Fruit fly (Drosophila melanogaster): ENCODE results near the gene CG34112.
A peak's percentile ranks its signal among the peaks of the same experiment; 100 is the strongest.

The CG34112 gene

DNA sequence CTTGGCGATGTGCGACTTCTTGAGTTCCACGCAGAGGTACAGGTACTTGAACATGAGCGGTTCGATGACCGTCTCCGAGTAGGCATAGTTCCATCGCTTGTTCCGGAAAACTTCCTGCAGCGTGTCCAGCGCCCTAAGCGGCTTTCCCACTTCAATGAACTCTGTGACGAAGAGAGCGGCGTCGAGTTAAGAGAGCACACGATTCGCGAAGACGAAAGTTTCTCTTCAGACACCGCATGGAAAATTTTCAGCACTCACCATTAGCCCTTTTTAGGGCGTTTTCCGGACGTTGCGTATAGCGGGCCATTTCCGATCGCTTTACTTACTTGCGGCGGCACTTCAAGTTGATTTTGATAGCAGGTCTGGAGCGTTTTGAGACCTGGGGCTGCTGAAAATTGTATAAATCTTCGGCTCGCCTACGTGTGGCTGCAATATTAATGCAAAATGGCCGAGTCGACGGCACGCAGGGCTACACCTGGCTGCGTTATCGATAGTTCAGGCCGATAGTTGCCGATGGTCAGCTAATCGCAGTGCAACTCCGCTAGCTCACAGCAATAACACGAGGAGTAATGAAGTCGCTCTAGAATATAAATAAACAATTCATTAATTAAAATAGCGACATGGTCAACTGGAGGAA lies 39.5 kb upstream of the CG34112 start, which contains the start of the genes eIF3a and CG1074 (continued):
- TF ChIP-seq CG11085 (GFP tag; IDR thresholded peaks at IDR 0.05), result peak; percentile 63; the same call in 1 of the 2 replicates
- no peak for TF ChIP-seq yki (optimal IDR thresholded peaks at IDR 0.05)
- TF ChIP-seq Sry-δ (GFP tag; optimal IDR thresholded peaks at IDR 0.05), result peak; percentile 91
- TF ChIP-seq CG17568 (GFP tag; optimal IDR thresholded peaks at IDR 0.05), result no peak
- TF ChIP-seq CG1603 (tag; optimal IDR thresholded peaks at IDR 0.05), result peak; percentile 91
- TF ChIP-seq prd (optimal IDR thresholded peaks at IDR 0.05), result no peak
- peak; percentile 41; the same call in 2 of the 3 replicates for TF ChIP-seq prd (GFP tag; IDR thresholded peaks at IDR 0.05)
- TF ChIP-seq CG8478 (optimal IDR thresholded peaks at IDR 0.05), result no peak
- no peak for TF ChIP-seq ap (GFP tag; IDR thresholded peaks at IDR 0.05)
- peak; percentile 97 for TF ChIP-seq Scr (GFP tag; IDR thresholded peaks at IDR 0.05; ENCODE audit: partially characterized antibody)
- no peak for TF ChIP-seq Dek (tag; optimal IDR thresholded peaks at IDR 0.05)
- peak; percentile 97 for TF ChIP-seq chinmo (GFP tag; IDR thresholded peaks at IDR 0.05; ENCODE audit: partially characterized antibody)
- TF ChIP-seq CG31365 (tag; optimal IDR thresholded peaks at IDR 0.05), result peak; percentile 60
- TF ChIP-seq CG18764 (GFP tag; optimal IDR thresholded peaks at IDR 0.05), result peak; percentile 31
- TF ChIP-seq HHEX (GFP tag; optimal IDR thresholded peaks at IDR 0.05), result peak; percentile 74
- TF ChIP-seq Atf6 (GFP tag; IDR thresholded peaks at IDR 0.05), result peak; percentile 66
- peak; percentile 44 for TF ChIP-seq CG18262 (tag; optimal IDR thresholded peaks at IDR 0.05)
- peak; percentile 83 for TF ChIP-seq nom (GFP tag; optimal IDR thresholded peaks at IDR 0.05)
- peak; percentile 11 for TF ChIP-seq Elba2 (GFP tag; optimal IDR thresholded peaks at IDR 0.05)
- peak; percentile 19 for TF ChIP-seq fd3F (GFP tag; optimal IDR thresholded peaks at IDR 0.05)
- no peak for TF ChIP-seq Abd-B (GFP tag; optimal IDR thresholded peaks at IDR 0.05)
- peak in 1 of 2 experiments; percentile 72 for TF ChIP-seq Hr51 (GFP tag; optimal IDR thresholded peaks at IDR 0.05)
- no peak for TF ChIP-seq danr (GFP tag; IDR thresholded peaks at IDR 0.05)
- peak; percentile 69 for TF ChIP-seq CG1792 (GFP tag; optimal IDR thresholded peaks at IDR 0.05)
- TF ChIP-seq dan (GFP tag; IDR thresholded peaks at IDR 0.05), result no peak
- TF ChIP-seq cad (GFP tag; optimal IDR thresholded peaks at IDR 0.05), result no peak
- peak; percentile 49; the same call in 1 of the 2 replicates for TF ChIP-seq E2f1 (GFP tag; IDR thresholded peaks at IDR 0.05)
- TF ChIP-seq HmgD (GFP tag; optimal IDR thresholded peaks at IDR 0.05), result peak; percentile 80
- peak; percentile 57 for TF ChIP-seq ems (GFP tag; optimal IDR thresholded peaks at IDR 0.05)
- no peak for TF ChIP-seq Dfd (GFP tag; optimal IDR thresholded peaks at IDR 0.05)
- peak; percentile 51 for TF ChIP-seq luna (GFP tag; optimal IDR thresholded peaks at IDR 0.05)
- no peak for TF ChIP-seq org-1 (GFP tag; optimal IDR thresholded peaks at IDR 0.05)
- TF ChIP-seq Pdp1 (GFP tag; optimal IDR thresholded peaks at IDR 0.05), result peak; percentile 63 to 72
- TF ChIP-seq CG14441 (GFP tag; IDR thresholded peaks at IDR 0.05), result peak; percentile 55; the same call in 1 of the 2 replicates
- peak; percentile 62; the same call in 1 of the 2 replicates for TF ChIP-seq CG32767 (GFP tag; IDR thresholded peaks at IDR 0.05)
- TF ChIP-seq CG10321 (GFP tag; IDR thresholded peaks at IDR 0.05), result peak; percentile 39; the same call in 1 of the 2 replicates
- TF ChIP-seq Mes4 (GFP tag; optimal IDR thresholded peaks at IDR 0.05), result peak; percentile 60
- TF ChIP-seq CG30020 (tag; optimal IDR thresholded peaks at IDR 0.05), result peak; percentile 80
- TF ChIP-seq Ptx1 (GFP tag; IDR thresholded peaks at IDR 0.05), result no peak
- TF ChIP-seq CG12155 (GFP tag; optimal IDR thresholded peaks at IDR 0.05), result peak; percentile 47
- TF ChIP-seq pum (GFP tag; optimal IDR thresholded peaks at IDR 0.05), result peak; percentile 56
- no peak for TF ChIP-seq exex (tag; optimal IDR thresholded peaks at IDR 0.05)
- TF ChIP-seq nerfin-1 (tag; optimal IDR thresholded peaks at IDR 0.05), result peak; percentile 75
- TF ChIP-seq CG4730 (GFP tag; IDR thresholded peaks at IDR 0.05), result peak; percentile 38; the same call in 1 of the 2 replicates
- TF ChIP-seq her (GFP tag; optimal IDR thresholded peaks at IDR 0.05), result peak; percentile 66
- no peak for TF ChIP-seq CG6254 (GFP tag; optimal IDR thresholded peaks at IDR 0.05)
- TF ChIP-seq Dref (GFP tag; IDR thresholded peaks at IDR 0.05), result peak; percentile 98
- peak; percentile 84 for TF ChIP-seq zen (tag; optimal IDR thresholded peaks at IDR 0.05)
- TF ChIP-seq D19B (GFP tag; optimal IDR thresholded peaks at IDR 0.05), result no peak
- TF ChIP-seq trh (GFP tag; optimal IDR thresholded peaks at IDR 0.05), result peak; percentile 25
- no peak for TF ChIP-seq CG15011 (GFP tag; optimal IDR thresholded peaks at IDR 0.05)
